Fruit fly (Drosophila melanogaster) whole organism, adult: ENCODE results near the gene CG1542.

Source experiments
- CG11617 ChIP-seq: fragments of 200-800 bp; sonication (Bioruptor generic); optimal IDR thresholded peaks from 2 replicates; lab custom pipeline; 2017; ENCODE audit warnings: mild to moderate bottlenecking, missing biosample characterization, missing genetic modification reagents, missing genetic modification characterization
- CG12768 ChIP-seq: fragments of 200-800 bp; sonication (Bioruptor generic); optimal IDR thresholded peaks from 2 replicates; lab custom pipeline; 2017; ENCODE audit warnings: missing biosample characterization, missing genetic modification characterization, mild to moderate bottlenecking, moderate library complexity, missing genetic modification reagents
- CG14711 ChIP-seq: fragments of 200-800 bp; sonication (Bioruptor generic); optimal IDR thresholded peaks from 2 replicates; lab custom pipeline; 2018; ENCODE audit warnings: missing biosample characterization, mild to moderate bottlenecking, missing genetic modification characterization, moderate library complexity
- CG5204 ChIP-seq: fragments of 200-800 bp; sonication (Bioruptor generic); optimal IDR thresholded peaks from 2 replicates; lab custom pipeline; 2016; ENCODE audit warnings: missing biosample characterization, missing genetic modification characterization
- CG7045 ChIP-seq: fragments of 200-800 bp; sonication (Bioruptor generic); optimal IDR thresholded peaks from 2 replicates; lab custom pipeline; 2017; ENCODE audit warnings: missing biosample characterization, mild to moderate bottlenecking, missing genetic modification characterization
- Clk ChIP-seq: fragments of 200-800 bp; sonication (Bioruptor generic); optimal IDR thresholded peaks from 2 replicates; lab custom pipeline; 2017; ENCODE audit warnings: missing biosample characterization, missing genetic modification characterization
- Crg-1 ChIP-seq: fragments of 200-800 bp; sonication (Bioruptor generic); optimal IDR thresholded peaks from 2 replicates; lab custom pipeline; 2016; ENCODE audit warnings: missing biosample characterization, missing genetic modification characterization
- Hr96 ChIP-seq: fragments of 200-800 bp; sonication (Bioruptor generic); optimal IDR thresholded peaks from 2 replicates; lab custom pipeline; 2016; ENCODE audit warnings: missing biosample characterization, missing genetic modification characterization
- Mnt ChIP-seq: fragments of 200-800 bp; sonication (Bioruptor generic); optimal IDR thresholded peaks from 2 replicates; lab custom pipeline; 2016; ENCODE audit warnings: missing biosample characterization, mild to moderate bottlenecking, missing genetic modification characterization
- cic ChIP-seq: fragments of 200-800 bp; sonication (Bioruptor generic); optimal IDR thresholded peaks from 2 replicates; lab custom pipeline; 2017; ENCODE audit warnings: missing biosample characterization, mild to moderate bottlenecking, missing genetic modification characterization, moderate library complexity
- cnc ChIP-seq, 2 experiments: fragments of >200 bp; optimal IDR thresholded peaks; 2 replicates each; lab custom pipeline; 2017
- kay ChIP-seq: fragments of 200-800 bp; sonication (Bioruptor generic); peaks from one replicate; lab custom pipeline; 2016; ENCODE audit warnings: missing biosample characterization, missing genetic modification characterization, borderline replicate concordance
- pad ChIP-seq: fragments of 200-800 bp; sonication (Bioruptor generic); optimal IDR thresholded peaks from 3 replicates; lab custom pipeline; 2017; ENCODE audit warnings: missing biosample characterization, missing genetic modification characterization, mild to moderate bottlenecking, moderate library complexity, missing genetic modification reagents
- tj ChIP-seq: fragments of 200-800 bp; sonication (Bioruptor generic); optimal IDR thresholded peaks from 3 replicates; lab custom pipeline; 2017; ENCODE audit warnings: missing biosample characterization, mild to moderate bottlenecking, missing genetic modification characterization, moderate library complexity

CG1542 gene

DNA sequence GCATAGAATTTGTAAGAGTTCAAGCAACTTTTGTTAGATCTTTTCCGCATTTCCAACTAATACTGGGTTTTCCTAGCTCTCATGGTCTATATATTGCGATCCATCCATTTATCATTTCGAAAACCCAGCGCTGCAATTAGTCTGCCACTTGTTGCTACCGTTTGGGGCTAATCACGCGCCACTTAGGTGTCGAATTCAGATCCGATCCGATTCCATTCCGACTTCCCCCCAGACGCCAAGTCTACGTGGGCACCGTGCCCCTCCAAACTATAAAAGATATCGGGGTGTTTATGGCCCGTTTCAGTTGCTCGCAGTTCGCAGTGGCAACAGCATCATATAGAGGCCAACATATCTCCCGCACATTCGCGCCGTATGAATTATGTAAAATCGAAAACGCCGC lies 44.0 kb downstream of the CG1542 start, which contains the start of gene CAH6:
Gene CAH6 (plus strand): TSS at position 301 of the 400 bp plus-strand sequence.
- no peak for TF ChIP-seq cnc (optimal IDR thresholded peaks at IDR 0.05; lab: Kevin White, UChicago)
- no peak for TF ChIP-seq pad (GFP tag; lab: Kevin White, UChicago)
- no peak for TF ChIP-seq cic

DNA sequence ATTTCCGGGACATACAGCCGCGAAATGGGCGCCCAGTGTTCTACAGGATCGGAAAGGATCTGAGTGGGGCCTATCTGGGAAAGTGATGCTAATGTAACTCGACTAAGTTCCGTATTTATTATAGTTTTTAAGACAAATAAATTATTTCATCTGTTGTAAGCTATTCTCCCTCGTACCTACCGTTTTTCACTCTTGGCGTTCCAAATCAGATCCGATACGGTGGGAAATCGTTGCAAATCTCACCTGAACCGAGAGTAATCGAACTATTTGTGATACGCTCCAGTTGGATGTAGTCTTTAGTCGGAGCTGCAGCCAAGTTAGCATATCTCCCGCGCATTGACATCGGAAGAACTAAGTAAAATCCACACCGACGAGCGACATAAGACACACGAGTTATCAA lies 46.7 kb downstream of the CG1542 start, which contains the start of gene CAH16:
Gene CAH16 (plus strand): TSS at position 301 of the 400 bp plus-strand sequence.
- TF ChIP-seq pad (GFP tag; lab: Kevin White, UChicago) = no peak

DNA sequence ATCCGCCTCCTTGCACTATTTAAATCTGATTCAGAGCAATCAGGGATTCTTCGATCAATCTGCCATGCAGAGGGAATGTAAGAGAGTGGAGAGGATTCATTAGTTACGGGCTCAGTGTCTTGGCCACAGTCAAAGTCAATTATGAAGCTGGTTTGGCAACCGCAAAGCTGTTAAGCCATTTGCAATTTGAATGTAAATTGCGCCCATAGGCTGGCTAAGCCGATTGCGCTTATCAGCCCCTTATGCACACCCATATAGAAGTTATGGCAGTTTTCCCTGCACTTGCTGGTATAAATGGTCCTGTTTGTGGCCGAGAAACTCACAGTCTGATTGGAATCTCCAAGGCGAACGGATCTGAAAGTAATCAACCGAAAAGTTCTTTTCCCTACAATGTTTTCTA lies 49.0 kb downstream of the CG1542 start, which contains the start of gene CAH5:
Gene CAH5 (plus strand): TSS at position 301 of the 400 bp plus-strand sequence.
- no peak for TF ChIP-seq CG7045
- no peak for TF ChIP-seq CG11617 (GFP tag; lab: Kevin White, UChicago)
- TF ChIP-seq Mnt (GFP tag; lab: Kevin White, UChicago) = no peak
- no peak for TF ChIP-seq Crg-1 (GFP tag; lab: Kevin White, UChicago)
- TF ChIP-seq CG14711 (tag; lab: Kevin White, UChicago) = no peak
- TF ChIP-seq tj (GFP tag; lab: Kevin White, UChicago) = no peak
- TF ChIP-seq CG5204 (GFP tag; lab: Kevin White, UChicago) = no peak
- no peak for TF ChIP-seq cnc (optimal IDR thresholded peaks at IDR 0.05; lab: Kevin White, UChicago)
- no peak for TF ChIP-seq pad (GFP tag; lab: Kevin White, UChicago)
- TF ChIP-seq kay (GFP tag; lab: Kevin White, UChicago) = no peak
- TF ChIP-seq Hr96 = no peak

DNA sequence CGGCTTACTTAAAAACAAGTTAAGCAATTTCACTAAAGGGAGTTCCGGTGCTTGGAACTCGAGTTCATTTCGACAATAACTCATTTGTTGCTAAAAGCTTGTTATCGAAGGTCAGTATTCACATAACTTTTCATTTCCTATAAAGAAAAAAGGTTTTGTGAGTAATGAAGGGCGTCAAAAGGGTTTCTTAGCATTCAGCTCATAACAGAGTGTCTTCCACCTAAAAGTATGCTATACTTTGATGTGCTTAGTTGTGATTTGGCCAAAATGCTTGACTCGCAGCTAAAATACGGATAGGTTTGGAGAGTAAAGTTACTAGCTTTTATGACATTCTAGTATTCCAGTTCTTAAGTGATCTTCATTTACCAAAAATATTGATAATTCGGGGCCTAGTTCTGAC lies 50.7 kb downstream of the CG1542 start:
- TF ChIP-seq CG12768 (GFP tag; lab: Kevin White, UChicago) (no peak), cic (no peak), CG14711 (tag; lab: Kevin White, UChicago) (no peak), Clk (GFP tag; lab: Kevin White, UChicago) (no peak), kay (GFP tag; lab: Kevin White, UChicago) (no peak), Crg-1 (GFP tag; lab: Kevin White, UChicago) (no peak)
